Worm (Caenorhabditis elegans) whole organism, early embryonic: ENCODE data around the gene F42E11.3.

Experiments used
- B0310.2 ChIP-seq: sonication (generic microtip); optimal IDR thresholded peaks from 2 replicates; lab custom pipeline; 2016; ENCODE audit warnings: mild to moderate bottlenecking, missing genetic modification characterization, missing compliant biosample characterization
- F13C5.2 ChIP-seq: sonication (generic microtip); optimal IDR thresholded peaks from 2 replicates; lab custom pipeline; 2017; ENCODE audit warnings: mild to moderate bottlenecking, missing genetic modification characterization, inconsistent platforms, missing compliant biosample characterization
- aly-1 ChIP-seq: sonication (generic microtip); optimal IDR thresholded peaks from 2 replicates; lab custom pipeline; 2016; ENCODE audit warnings: missing genetic modification characterization, missing compliant biosample characterization
- ama-1 ChIP-seq: fragments of 150-350 bp; optimal IDR thresholded peaks from 2 replicates; lab custom pipeline; 2014
- ceh-13 ChIP-seq: fragments of 200-800 bp; sonication (Bioruptor generic); optimal IDR thresholded peaks from 2 replicates; lab custom pipeline; 2018; ENCODE audit warnings: mild to moderate bottlenecking, missing genetic modification characterization, missing compliant biosample characterization
- ceh-36 ChIP-seq: sonication (generic microtip); optimal IDR thresholded peaks from 2 replicates; lab custom pipeline; 2016; ENCODE audit warnings: missing genetic modification characterization, inconsistent platforms, missing compliant biosample characterization
- ets-7 ChIP-seq: sonication (generic microtip); optimal IDR thresholded peaks from 2 replicates; lab custom pipeline; 2016; ENCODE audit warnings: missing genotype, missing genetic modification characterization, missing compliant biosample characterization
- flt-1 ChIP-seq: fragments of 200-800 bp; sonication (Bioruptor generic); IDR thresholded peaks from 2 replicates; pipeline ENCODE4 v1.3.6; 2022; ENCODE audit warnings: missing genetic modification characterization, missing compliant biosample characterization
- hmbx-1 ChIP-seq: sonication (generic microtip); optimal IDR thresholded peaks from 2 replicates; lab custom pipeline; 2016; ENCODE audit warnings: mild to moderate bottlenecking, missing genetic modification characterization, missing compliant biosample characterization
- hmg-4 ChIP-seq: fragments of 200-800 bp; sonication (Bioruptor generic); optimal IDR thresholded peaks from 2 replicates; lab custom pipeline; 2018; ENCODE audit warnings: mild to moderate bottlenecking, missing genetic modification characterization, missing compliant biosample characterization
- hnd-1 ChIP-seq: sonication (generic microtip); optimal IDR thresholded peaks from 2 replicates; lab custom pipeline; 2016; ENCODE audit warnings: missing genetic modification characterization, missing compliant biosample characterization
- pes-1 ChIP-seq: fragments of 200-800 bp; sonication (Bioruptor generic); IDR thresholded peaks from 2 replicates; pipeline ENCODE4 v1.3.6; 2022; ENCODE audit warnings: missing genetic modification reagents, missing genetic modification characterization, missing compliant biosample characterization
- scrt-1 ChIP-seq: fragments of 200-800 bp; sonication (Bioruptor generic); IDR thresholded peaks from 2 replicates; pipeline ENCODE4 v1.3.6; 2022; ENCODE audit warnings: missing genetic modification characterization, missing compliant biosample characterization
- sea-1 ChIP-seq: fragments of 200-800 bp; sonication (Bioruptor generic); conservative IDR thresholded peaks from 2 replicates; pipeline ENCODE4 v1.3.6; 2022; ENCODE audit warnings: missing genetic modification characterization, missing compliant biosample characterization
- tbx-11 ChIP-seq: fragments of 200-800 bp; sonication (Bioruptor generic); IDR thresholded peaks from 2 replicates; pipeline ENCODE4 v1.3.6; 2022; ENCODE audit warnings: missing genetic modification characterization, missing compliant biosample characterization
- tbx-37 ChIP-seq: fragments of 200-800 bp; sonication (Bioruptor generic); conservative IDR thresholded peaks from 2 replicates; pipeline ENCODE4 v1.3.6; 2022; ENCODE audit warnings: missing genetic modification reagents, missing genetic modification characterization, missing compliant biosample characterization
- tra-4 ChIP-seq: sonication (generic microtip); optimal IDR thresholded peaks from 2 replicates; lab custom pipeline; 2017; ENCODE audit warnings: missing genetic modification characterization, missing compliant biosample characterization

The F42E11.3 gene

DNA sequence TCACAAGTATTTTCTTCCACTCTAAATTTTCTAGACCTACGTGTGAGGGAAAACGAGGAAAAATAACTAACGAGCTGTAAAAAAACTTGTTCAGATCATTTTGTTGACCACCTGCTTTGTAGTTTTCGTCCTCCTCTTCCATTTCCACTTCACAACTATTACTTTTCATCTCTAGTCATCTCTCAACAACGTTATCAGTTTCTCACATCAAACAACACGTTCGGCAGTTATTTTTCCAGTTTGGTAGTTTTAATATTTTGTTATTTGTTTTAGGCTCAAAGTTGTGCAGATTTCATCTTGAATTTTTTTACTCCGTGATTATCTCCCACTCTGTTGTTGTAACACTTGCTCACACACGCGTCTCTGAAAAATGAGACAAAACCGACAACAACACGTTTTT is 8.3 kb downstream of the F42E11.3 start:
- TF ChIP-seq ceh-13 (no peak), hnd-1 (no peak), pes-1 (no peak), scrt-1 (GFP tag; lab: Robert Waterston, UW) (no peak), ama-1 (lab: Kevin White, UChicago) (no peak), ets-7 (tag; lab: Kevin White, UChicago) (no peak), ceh-36 (tag; lab: Kevin White, UChicago) (no peak), tra-4 (tag; lab: Kevin White, UChicago) (no peak), sea-1 (GFP tag; lab: Robert Waterston, UW) (no peak), flt-1 (no peak), tbx-37 (GFP tag; lab: Robert Waterston, UW) (no peak), hmbx-1 (tag; lab: Kevin White, UChicago) (no peak), tbx-11 (no peak), hmg-4 (GFP tag; lab: Kevin White, UChicago) (no peak), B0310.2 (no peak), F13C5.2 (tag; lab: Kevin White, UChicago) (no peak), aly-1 (no peak)

DNA sequence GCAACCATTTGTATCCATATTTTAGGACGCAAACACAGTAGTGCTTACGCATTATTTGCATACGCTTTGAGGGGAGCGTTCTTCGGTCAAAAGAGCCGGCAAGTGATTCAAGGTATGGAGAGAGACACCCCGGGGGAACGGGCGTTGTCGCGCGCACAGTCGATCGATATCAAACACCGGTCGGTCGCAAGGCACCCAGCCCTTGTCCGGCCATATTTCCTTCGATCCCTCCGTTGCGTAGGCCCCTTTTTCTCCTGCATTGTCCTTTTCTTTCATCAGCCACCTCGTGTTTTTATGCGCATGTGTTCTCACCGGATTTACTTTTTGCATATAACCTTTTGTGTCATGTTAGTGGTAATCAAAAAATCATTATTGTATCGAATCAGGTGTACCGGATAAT is 9.4 kb downstream of the F42E11.3 start:
- 0 out of 2 replicates have a peak, but pooled peaks have one; percentile 26 for TF ChIP-seq tbx-11
- TF ChIP-seq hmg-4 (GFP tag; lab: Kevin White, UChicago): peak; percentile 71
- TF ChIP-seq scrt-1 (GFP tag; lab: Robert Waterston, UW): no peak

DNA sequence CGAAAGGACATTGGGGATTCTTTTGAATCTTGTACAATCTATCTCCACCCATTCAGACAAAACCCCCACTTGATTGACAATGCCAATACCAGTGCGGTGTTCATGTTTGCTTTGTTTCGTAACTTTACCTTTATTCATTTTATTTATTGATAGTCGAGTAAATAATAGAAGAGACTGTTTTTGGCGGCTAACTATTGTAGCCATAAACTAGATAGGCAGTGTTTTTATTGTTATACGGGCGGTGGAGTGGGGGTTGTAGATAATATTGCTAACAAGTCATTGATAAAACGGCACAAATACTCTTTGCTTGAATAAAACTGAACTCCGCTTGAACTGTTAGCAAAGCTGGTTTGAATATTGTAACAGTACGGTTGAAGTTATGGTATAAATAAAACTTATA is 10.5 kb downstream of the F42E11.3 start:
- TF ChIP-seq ets-7 (tag; lab: Kevin White, UChicago) (no peak), tbx-37 (GFP tag; lab: Robert Waterston, UW) (no peak), B0310.2 (no peak), sea-1 (GFP tag; lab: Robert Waterston, UW) (no peak), tra-4 (tag; lab: Kevin White, UChicago) (no peak), F13C5.2 (tag; lab: Kevin White, UChicago) (no peak), flt-1 (no peak), hmbx-1 (tag; lab: Kevin White, UChicago) (no peak)

DNA sequence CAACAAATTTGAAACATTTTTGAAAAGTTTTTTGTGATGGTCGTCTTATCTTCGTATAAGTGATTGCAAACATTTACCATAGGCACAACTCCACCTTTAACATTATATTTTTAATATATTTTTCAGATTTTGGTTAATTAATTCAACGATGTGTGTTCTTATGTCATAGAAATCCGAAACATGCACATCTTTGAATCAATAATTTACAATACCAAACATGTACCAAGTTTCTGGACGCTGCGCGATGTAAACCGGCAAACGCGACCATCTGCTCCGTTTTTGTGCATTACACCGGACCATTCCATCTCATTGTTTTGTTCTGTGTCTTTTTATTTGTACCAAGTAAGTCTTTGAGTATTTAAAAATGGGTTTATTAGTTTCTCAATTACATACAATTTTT is 17.9 kb downstream of the F42E11.3 start, which contains the start of gene pgp-4:
Gene pgp-4, plus strand, starts transcription at position 301 of the 400 bp plus-strand sequence.
- TF ChIP-seq tbx-37 (GFP tag; lab: Robert Waterston, UW) (no peak), flt-1 (no peak), ama-1 (lab: Kevin White, UChicago) (no peak)

DNA sequence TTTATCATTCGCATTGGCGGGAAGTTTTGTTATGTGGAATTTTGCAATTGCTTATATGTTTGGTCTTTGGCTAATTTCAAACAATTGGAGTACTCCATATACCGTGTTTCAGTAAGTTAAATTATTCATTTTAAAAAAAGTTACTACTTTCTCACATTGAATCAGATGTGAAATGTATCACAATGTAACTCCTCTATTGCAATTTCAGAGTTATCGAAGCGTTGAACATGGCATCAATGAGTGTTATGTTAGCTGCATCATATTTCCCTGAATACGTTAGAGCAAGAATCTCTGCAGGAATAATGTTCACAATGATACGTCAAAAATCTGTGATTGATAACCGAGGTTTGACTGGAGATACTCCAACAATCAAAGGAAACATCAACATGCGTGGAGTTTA is 19.6 kb downstream of the F42E11.3 start:
- TF ChIP-seq ama-1 (lab: Kevin White, UChicago) (no peak), hnd-1 (no peak), pes-1 (no peak), flt-1 (no peak), tbx-37 (GFP tag; lab: Robert Waterston, UW) (no peak), ceh-36 (tag; lab: Kevin White, UChicago) (no peak)

DNA sequence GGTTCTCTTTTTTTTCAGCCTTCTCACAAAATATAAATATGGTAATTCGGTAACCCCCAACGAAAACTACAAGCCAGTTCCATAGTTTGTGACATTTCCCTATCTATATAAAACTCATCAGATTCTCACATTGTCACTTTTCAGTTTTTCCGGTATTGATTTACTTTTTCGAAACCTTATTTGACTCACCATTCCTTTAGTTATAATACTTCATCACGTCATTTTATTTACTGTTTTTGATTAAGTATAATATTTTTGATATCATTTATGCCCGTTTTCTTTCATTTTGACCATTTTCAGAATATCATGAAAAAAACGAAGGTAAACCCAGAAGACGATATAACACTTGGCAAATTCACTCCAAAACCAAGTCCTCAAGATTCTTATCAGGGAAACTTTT is 23.6 kb downstream of the F42E11.3 start, which contains the start of gene pgp-3:
Gene pgp-3, plus strand, starts transcription at position 301 of the 400 bp plus-strand sequence.
- TF ChIP-seq tra-4 (tag; lab: Kevin White, UChicago) (no peak), ama-1 (lab: Kevin White, UChicago) (no peak), hnd-1 (no peak), tbx-37 (GFP tag; lab: Robert Waterston, UW) (no peak), ets-7 (tag; lab: Kevin White, UChicago) (no peak), ceh-36 (tag; lab: Kevin White, UChicago) (no peak)

DNA sequence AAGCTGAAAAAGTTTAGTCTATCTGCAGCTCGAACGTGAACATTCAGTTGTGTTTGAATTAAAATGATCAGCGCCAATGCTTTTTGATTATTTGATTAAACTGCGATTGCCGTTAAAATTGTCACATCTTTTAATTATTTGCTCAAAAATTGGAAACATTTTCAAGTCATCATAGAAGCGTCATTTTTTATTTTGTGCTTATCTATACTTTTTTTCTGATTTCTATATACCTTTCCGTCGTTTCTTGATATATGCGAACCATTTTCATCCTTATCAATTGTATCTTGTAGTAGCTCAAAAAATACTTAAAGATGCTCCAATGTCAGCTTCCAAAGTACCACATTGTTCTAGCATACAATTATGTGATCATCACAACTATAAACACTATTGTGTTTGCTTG is 24.1 kb downstream of the F42E11.3 start:
- no peak for TF ChIP-seq flt-1
- TF ChIP-seq scrt-1 (GFP tag; lab: Robert Waterston, UW): no peak
- no peak for TF ChIP-seq ceh-36 (tag; lab: Kevin White, UChicago)
- TF ChIP-seq sea-1 (GFP tag; lab: Robert Waterston, UW): no peak
- TF ChIP-seq tbx-37 (GFP tag; lab: Robert Waterston, UW): no peak
- no peak for TF ChIP-seq hmbx-1 (tag; lab: Kevin White, UChicago)
- TF ChIP-seq aly-1: no peak
- TF ChIP-seq F13C5.2 (tag; lab: Kevin White, UChicago): no peak
- no peak for TF ChIP-seq hmg-4 (GFP tag; lab: Kevin White, UChicago)
- no peak for TF ChIP-seq ets-7 (tag; lab: Kevin White, UChicago)
- TF ChIP-seq pes-1: no peak
- TF ChIP-seq ceh-13: no peak
- no peak for TF ChIP-seq tbx-11
- TF ChIP-seq tra-4 (tag; lab: Kevin White, UChicago): no peak
- TF ChIP-seq hnd-1: no peak
- no peak for TF ChIP-seq ama-1 (lab: Kevin White, UChicago)

DNA sequence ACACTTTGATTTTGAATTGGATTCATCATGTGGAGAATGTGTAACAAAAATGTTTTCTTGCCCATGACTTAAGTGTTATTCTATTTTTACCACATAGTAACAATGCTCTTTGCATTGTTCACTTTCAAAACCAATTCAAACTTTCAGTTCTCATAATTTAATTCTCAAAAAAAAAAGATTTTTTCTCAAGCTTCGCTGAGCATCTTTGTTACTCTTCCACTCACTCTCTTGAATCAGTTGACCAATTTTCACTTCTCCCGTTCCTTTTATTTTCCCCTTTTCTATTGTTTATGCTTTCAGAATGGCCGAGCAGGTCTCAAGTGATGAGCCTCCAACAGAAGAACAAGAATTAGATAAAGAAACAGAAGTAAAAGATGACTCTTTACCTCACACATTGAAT is 29.3 kb downstream of the F42E11.3 start, which contains the start of gene oct-2:
Gene oct-2, plus strand, starts transcription at position 301 of the 400 bp plus-strand sequence.
- TF ChIP-seq scrt-1 (GFP tag; lab: Robert Waterston, UW) (no peak), hmg-4 (GFP tag; lab: Kevin White, UChicago) (no peak), aly-1 (no peak), ama-1 (lab: Kevin White, UChicago) (no peak), ets-7 (tag; lab: Kevin White, UChicago) (no peak), F13C5.2 (tag; lab: Kevin White, UChicago) (no peak), hmbx-1 (tag; lab: Kevin White, UChicago) (no peak), ceh-36 (tag; lab: Kevin White, UChicago) (no peak), tbx-11 (no peak), hnd-1 (no peak), pes-1 (no peak)
